Worm (Caenorhabditis elegans) whole organism, L3 larva: ENCODE data around the gene str-254.

Experiments used
- aly-2 ChIP-seq: fragments of 150-350 bp; optimal IDR thresholded peaks from 2 replicates; lab custom pipeline; 2014; ENCODE audit warnings: missing biosample characterization, missing genetic modification characterization
- ceh-28 ChIP-seq: fragments of 150-350 bp; optimal IDR thresholded peaks from 2 replicates; lab custom pipeline; 2014; ENCODE audit warnings: missing biosample characterization, missing genetic modification reagents, missing genetic modification characterization
- jun-1 ChIP-seq: fragments of 150-350 bp; optimal IDR thresholded peaks from 2 replicates; lab custom pipeline; 2014; ENCODE audit warnings: missing biosample characterization, missing genetic modification reagents, missing genetic modification characterization
- nhr-11 ChIP-seq: fragments of 150-350 bp; optimal IDR thresholded peaks from 2 replicates; lab custom pipeline; 2014; ENCODE audit warnings: missing biosample characterization, missing genetic modification characterization
- nhr-28 ChIP-seq: fragments of 150-350 bp; optimal IDR thresholded peaks from 2 replicates; lab custom pipeline; 2014; ENCODE audit warnings: missing biosample characterization, missing genetic modification characterization
- skn-1 ChIP-seq: fragments of 150-350 bp; optimal IDR thresholded peaks from 2 replicates; lab custom pipeline; 2014; ENCODE audit warnings: missing biosample characterization, missing genetic modification characterization

DNA sequence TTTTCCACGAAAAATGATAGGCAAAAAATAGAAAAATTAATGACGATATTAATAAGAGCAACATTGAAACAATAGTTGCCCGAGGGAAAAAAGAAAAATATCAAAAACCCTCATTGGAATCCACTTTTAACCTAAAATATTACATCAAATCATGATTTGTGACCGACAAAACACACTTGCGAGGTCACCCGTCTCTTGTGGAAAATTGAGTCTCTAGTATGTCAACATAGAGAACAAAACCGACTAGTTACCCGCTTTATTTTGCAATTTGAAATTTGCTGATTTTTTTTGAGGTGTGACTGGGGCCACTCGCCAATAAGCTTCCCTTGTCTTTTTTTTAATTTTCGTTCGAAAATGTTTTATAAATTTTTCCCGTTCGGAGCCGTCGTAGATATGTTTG is 22.5 kb upstream of the str-254 start, which contains the start of gene cyp-33D1:
- TF ChIP-seq nhr-28 (tag; lab: Kevin White, UChicago) = no peak
- no peak for TF ChIP-seq jun-1 (tag; lab: Kevin White, UChicago)
- TF ChIP-seq aly-2 (tag; lab: Kevin White, UChicago) = no peak
- no peak for TF ChIP-seq nhr-11 (tag; lab: Kevin White, UChicago)
- no peak for TF ChIP-seq ceh-28 (tag; lab: Kevin White, UChicago)
- no peak for TF ChIP-seq skn-1 (tag; lab: Kevin White, UChicago)
